Fruit fly (Drosophila melanogaster) whole organism, embryonic: Measurements from ENCODE around the gene AP-1sigma.

Experiments
- CG17186 ChIP-seq: fragments of 200-800 bp; sonication (Bioruptor generic); optimal IDR thresholded peaks from 3 replicates; lab custom pipeline; 2017; ENCODE audit warnings: missing biosample characterization, missing genetic modification reagents, missing genetic modification characterization
- CG33557 ChIP-seq: fragments of 200-800 bp; sonication (Bioruptor generic); optimal IDR thresholded peaks from 2 replicates; lab custom pipeline; 2019; ENCODE audit warnings: missing biosample characterization, mild to moderate bottlenecking, missing genetic modification characterization, moderate library complexity
- CG4360 ChIP-seq: fragments of 200-800 bp; sonication (Bioruptor generic); IDR thresholded peaks from 2 replicates; pipeline ENCODE4 v1.3.6; 2022; ENCODE audit warnings: missing biosample characterization, missing genetic modification characterization
- Dip2 ChIP-seq: fragments of 200-800 bp; sonication (Bioruptor generic); IDR thresholded peaks from 2 replicates; pipeline ENCODE4 v1.3.6; 2022; ENCODE audit warnings: missing biosample characterization, missing genetic modification characterization
- HLH4C ChIP-seq: fragments of 200-800 bp; sonication (Bioruptor generic); IDR thresholded peaks from 3 replicates; pipeline ENCODE4 v1.3.6; 2022; ENCODE audit warnings: missing biosample characterization, missing genetic modification characterization; ENCODE audit not compliant: partially characterized antibody
- Myb ChIP-seq: fragments of 200-800 bp; sonication (Bioruptor generic); optimal IDR thresholded peaks from 2 replicates; lab custom pipeline; 2016; ENCODE audit warnings: missing biosample characterization, missing genetic modification characterization
- aop ChIP-seq: fragments of 200-800 bp; sonication (Bioruptor generic); IDR thresholded peaks from 2 replicates; pipeline ENCODE4 v1.3.6; 2022; ENCODE audit warnings: missing biosample characterization, missing genetic modification characterization
- dpn ChIP-seq, 2 experiments: fragments of 200-800 bp; sonication (Bioruptor generic); optimal IDR thresholded peaks; 3 replicates each; lab custom pipeline; 2016; ENCODE audit warnings: missing biosample characterization in 2 of 2, missing genetic modification characterization in 2 of 2
- nmo ChIP-seq: fragments of 200-800 bp; sonication (Bioruptor generic); optimal IDR thresholded peaks from 2 replicates; lab custom pipeline; 2018; ENCODE audit warnings: missing biosample characterization, mild to moderate bottlenecking, missing genetic modification characterization, moderate library complexity
- sc ChIP-seq, 3 experiments: fragments of >200 bp in 2 of 3; fragments of 200-800 bp in 1 of 3; sonication (Bioruptor generic) in 1 of 3; optimal IDR thresholded peaks; 2 replicates in 2 of 3; 3 replicates in 1 of 3; lab custom pipeline; 2017; ENCODE audit warnings: mild to moderate bottlenecking in 1 of 3, missing biosample characterization in 1 of 3, missing genetic modification characterization in 1 of 3, missing genetic modification reagents in 1 of 3
- so ChIP-seq: fragments of 200-800 bp; sonication (Bioruptor generic); IDR thresholded peaks from 3 replicates; pipeline ENCODE4 v1.3.6; 2022; ENCODE audit warnings: missing biosample characterization, missing genetic modification characterization
- stc ChIP-seq: fragments of 200-800 bp; sonication (Bioruptor generic); IDR thresholded peaks from 2 replicates; pipeline ENCODE4 v1.3.6; 2022; ENCODE audit warnings: missing biosample characterization, missing genetic modification characterization
- tll ChIP-seq, 2 experiments: fragments of 200-800 bp in 1 of 2; fragments of >200 bp in 1 of 2; sonication (Bioruptor generic) in 1 of 2; optimal IDR thresholded peaks; 2 replicates each; lab custom pipeline; 2017 to 2019; ENCODE audit warnings: missing biosample characterization in 2 of 2, missing genetic modification characterization in 2 of 2, mild to moderate bottlenecking in 1 of 2, moderate library complexity in 1 of 2

- TF ChIP-seq dpn (GFP tag; optimal IDR thresholded peaks at IDR 0.05; lab: Kevin White, UChicago) (peak; percentile 56 to 57), Myb (GFP tag; lab: Kevin White, UChicago) (no peak), tll (GFP tag; optimal IDR thresholded peaks at IDR 0.05; lab: Kevin White, UChicago) (peak in 1 of 2 experiments; percentile 22), so (GFP tag; lab: Robert Waterston, UW) (peak; percentile 89; the same call in 2 of the 3 replicates), CG17186 (GFP tag; lab: Kevin White, UChicago) (peak; percentile 39), HLH4C (GFP tag; lab: Robert Waterston, UW) (no peak), CG4360 (peak; percentile 77), CG33557 (GFP tag; lab: Kevin White, UChicago) (peak; percentile 94), stc (peak; percentile 72), Dip2 (GFP tag; lab: Robert Waterston, UW) (no peak), sc (optimal IDR thresholded peaks at IDR 0.05; lab: Kevin White, UChicago) (no peak), sc (GFP tag; optimal IDR thresholded peaks at IDR 0.05; lab: Kevin White, UChicago) (peak; percentile 88), aop (GFP tag; lab: Robert Waterston, UW) (no peak), nmo (GFP tag; lab: Kevin White, UChicago) (peak; percentile 50)
Measured at dm6 chr3R:23939921-23940839, 18.3 kb upstream of the AP-1sigma start.
